Worm (Caenorhabditis elegans): Measurements from ENCODE around the gene C24B5.4.

Gene C24B5.4

DNA sequence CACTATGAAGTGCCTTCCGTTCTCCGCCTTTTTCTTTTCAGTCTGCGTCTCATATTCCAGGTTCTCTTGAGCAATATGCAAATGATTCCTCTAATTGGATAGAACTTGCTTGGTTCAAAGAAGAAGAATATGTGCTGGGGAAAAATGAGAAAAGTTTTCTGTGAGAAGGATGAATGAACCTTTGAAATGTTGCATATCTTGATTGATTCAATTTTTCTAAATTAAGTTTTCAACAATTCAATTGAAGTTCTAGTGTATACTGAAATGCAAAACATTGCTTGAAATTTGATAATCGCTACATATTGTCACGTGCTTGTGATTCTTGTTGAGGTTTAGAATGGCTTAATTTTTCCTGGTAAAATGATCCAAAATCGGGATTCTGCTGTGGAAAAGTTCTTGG is 39.5 kb downstream of the C24B5.4 start:
- TF ChIP-seq fkh-10 (GFP tag; optimal IDR thresholded peaks at IDR 0.05), result peak; percentile 96
- TF ChIP-seq nhr-12 (tag; optimal IDR thresholded peaks at IDR 0.05), result no peak
- no peak for TF ChIP-seq nhr-67 (tag; optimal IDR thresholded peaks at IDR 0.05)
- TF ChIP-seq hmg-11 (tag; optimal IDR thresholded peaks at IDR 0.05), result no peak
- TF ChIP-seq nhr-25 (tag; optimal IDR thresholded peaks at IDR 0.05), result no peak
- TF ChIP-seq sea-2 (GFP tag; optimal IDR thresholded peaks at IDR 0.05), result no peak
- no peak for TF ChIP-seq unc-39 (tag; optimal IDR thresholded peaks at IDR 0.05)
- TF ChIP-seq lin-15B (tag; optimal IDR thresholded peaks at IDR 0.05), result no peak

DNA sequence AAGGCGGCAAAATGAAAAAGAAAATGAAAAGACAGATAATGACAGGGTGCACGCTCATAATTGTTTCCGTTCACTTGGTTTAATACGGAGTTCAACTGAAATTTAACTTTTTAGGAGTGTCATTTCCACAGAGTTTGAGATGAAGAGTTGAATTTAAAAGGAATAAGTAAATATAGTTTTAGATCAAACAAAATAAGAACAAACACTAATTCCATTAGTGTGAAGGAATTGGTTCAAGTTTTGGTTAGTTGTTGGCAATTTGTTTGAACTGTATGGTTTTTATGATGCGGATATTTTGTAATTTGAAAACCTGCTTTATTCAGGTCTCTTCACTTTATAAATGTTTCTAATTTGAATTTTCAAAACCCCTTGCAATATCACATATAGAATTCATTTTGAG is 40.4 kb downstream of the C24B5.4 start, which contains the start of gene B0222.15:
Gene B0222.15, minus strand, starts transcription at position 101 of the 400 bp plus-strand sequence.
- TF ChIP-seq tbx-2 (tag; optimal IDR thresholded peaks at IDR 0.05) (no peak), zag-1 (tag; optimal IDR thresholded peaks at IDR 0.05) (no peak), nhr-23 (tag; optimal IDR thresholded peaks at IDR 0.05) (no peak), hmg-11 (tag; optimal IDR thresholded peaks at IDR 0.05) (no peak), fkh-10 (GFP tag; optimal IDR thresholded peaks at IDR 0.05) (no peak), daf-12 (tag; optimal IDR thresholded peaks at IDR 0.05) (no peak), nhr-67 (tag; optimal IDR thresholded peaks at IDR 0.05) (no peak)

DNA sequence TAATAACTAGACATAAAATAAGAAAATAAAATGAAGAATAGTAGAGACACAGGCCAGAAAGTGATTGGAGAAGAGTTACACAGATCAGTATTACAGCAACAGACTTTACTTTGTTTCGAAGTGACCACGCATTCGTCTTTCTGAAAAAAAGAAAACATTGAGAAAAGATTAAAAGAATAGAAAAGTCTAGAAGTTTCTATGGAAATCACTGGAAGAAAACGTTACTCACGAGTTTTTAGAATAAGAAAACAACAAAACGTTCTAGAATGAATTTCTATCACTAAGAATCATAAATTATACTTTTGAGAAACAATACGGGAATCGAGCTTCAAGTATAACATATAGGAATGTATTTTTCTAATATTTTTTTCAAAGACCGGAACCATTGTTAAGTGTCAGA is 41.5 kb downstream of the C24B5.4 start:
- TF ChIP-seq ceh-28 (tag; optimal IDR thresholded peaks at IDR 0.05) (no peak), mml-1 (tag; optimal IDR thresholded peaks at IDR 0.05) (no peak), fkh-2 (tag; optimal IDR thresholded peaks at IDR 0.05) (no peak), nhr-237 (tag; optimal IDR thresholded peaks at IDR 0.05) (no peak), R02D3.7 (tag; optimal IDR thresholded peaks at IDR 0.05) (no peak), pqm-1 (tag; optimal IDR thresholded peaks at IDR 0.05) (no peak), nhr-28 (tag; optimal IDR thresholded peaks at IDR 0.05) (no peak), pha-4 (tag; optimal IDR thresholded peaks at IDR 0.05) (no peak), nhr-11 (tag; optimal IDR thresholded peaks at IDR 0.05) (no peak), ceh-16 (tag; optimal IDR thresholded peaks at IDR 0.05) (no peak), snpc-4 (tag; optimal IDR thresholded peaks at IDR 0.05) (no peak), fkh-10 (GFP tag; optimal IDR thresholded peaks at IDR 0.05) (no peak), ceh-82 (tag; optimal IDR thresholded peaks at IDR 0.05) (no peak), ztf-11 (tag; optimal IDR thresholded peaks at IDR 0.05) (no peak), hmg-11 (tag; optimal IDR thresholded peaks at IDR 0.05) (no peak), nhr-23 (tag; optimal IDR thresholded peaks at IDR 0.05) (no peak), mdl-1 (tag; optimal IDR thresholded peaks at IDR 0.05) (no peak)

DNA sequence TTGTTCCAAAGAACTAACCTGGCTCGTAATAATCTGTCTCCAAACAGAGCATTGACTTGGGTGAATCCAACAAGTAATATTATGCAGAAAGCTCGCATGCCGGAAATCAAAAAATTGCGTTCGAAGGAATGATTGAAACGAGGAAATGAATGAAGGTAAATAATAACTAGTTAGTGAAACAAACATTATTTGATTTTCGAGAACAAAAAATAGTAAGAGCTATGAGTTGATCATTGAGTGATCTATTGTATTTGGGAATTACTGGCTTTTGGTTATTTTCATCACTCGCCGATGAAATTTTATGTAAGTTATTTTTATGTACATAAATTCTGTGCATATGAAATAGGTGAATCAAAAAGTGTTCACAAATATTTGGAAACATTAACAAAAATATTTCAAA is 42.4 kb downstream of the C24B5.4 start, which contains the start of gene B0222.5:
Gene B0222.5, minus strand, starts transcription at position 101 of the 400 bp plus-strand sequence.
- TF ChIP-seq jun-1 (tag; optimal IDR thresholded peaks at IDR 0.05) (no peak), nhr-237 (tag; optimal IDR thresholded peaks at IDR 0.05) (no peak), nhr-76 (tag; optimal IDR thresholded peaks at IDR 0.05) (no peak), fos-1 (tag; optimal IDR thresholded peaks at IDR 0.05) (no peak), nhr-43 (tag; optimal IDR thresholded peaks at IDR 0.05; ENCODE audit: poor library complexity, severe bottlenecking) (no peak), daf-12 (tag; optimal IDR thresholded peaks at IDR 0.05) (no peak), pqm-1 (tag; optimal IDR thresholded peaks at IDR 0.05) (no peak), ZK546.5 (tag; optimal IDR thresholded peaks at IDR 0.05) (no peak), hmg-11 (tag; optimal IDR thresholded peaks at IDR 0.05) (no peak), aly-2 (tag; optimal IDR thresholded peaks at IDR 0.05) (no peak), ztf-4 (tag; optimal IDR thresholded peaks at IDR 0.05) (no peak), ceh-9 (tag; optimal IDR thresholded peaks at IDR 0.05) (no peak), egl-5 (tag; optimal IDR thresholded peaks at IDR 0.05) (no peak), mdl-1 (tag; optimal IDR thresholded peaks at IDR 0.05) (no peak), elt-1 (tag; optimal IDR thresholded peaks at IDR 0.05) (no peak), zag-1 (tag; optimal IDR thresholded peaks at IDR 0.05) (no peak), unc-39 (tag; optimal IDR thresholded peaks at IDR 0.05) (no peak)

DNA sequence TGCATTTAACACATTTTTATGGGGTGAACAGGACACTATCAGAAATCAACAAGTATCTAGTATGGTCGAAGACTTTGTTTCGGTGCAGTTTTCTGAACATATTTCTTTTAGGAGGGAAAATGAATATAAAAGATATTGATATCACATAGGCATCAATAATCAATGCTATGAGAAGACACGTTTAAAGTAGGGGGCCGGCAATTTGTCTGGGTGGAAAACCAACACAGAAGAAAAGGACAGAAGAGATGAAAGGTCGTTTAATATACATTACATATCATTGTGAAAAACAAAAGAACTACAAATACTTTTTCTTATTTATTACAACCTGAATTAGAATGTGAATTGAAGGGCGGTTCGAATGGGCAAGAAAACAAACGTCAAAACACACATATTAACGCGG is 44.8 kb downstream of the C24B5.4 start:
- TF ChIP-seq nhr-25 (tag; optimal IDR thresholded peaks at IDR 0.05) (peak; percentile 16), ceh-28 (tag; optimal IDR thresholded peaks at IDR 0.05) (no peak)
